Worm (Caenorhabditis elegans): ENCODE data around the gene F46F5.13.

F46F5.13 gene

DNA sequence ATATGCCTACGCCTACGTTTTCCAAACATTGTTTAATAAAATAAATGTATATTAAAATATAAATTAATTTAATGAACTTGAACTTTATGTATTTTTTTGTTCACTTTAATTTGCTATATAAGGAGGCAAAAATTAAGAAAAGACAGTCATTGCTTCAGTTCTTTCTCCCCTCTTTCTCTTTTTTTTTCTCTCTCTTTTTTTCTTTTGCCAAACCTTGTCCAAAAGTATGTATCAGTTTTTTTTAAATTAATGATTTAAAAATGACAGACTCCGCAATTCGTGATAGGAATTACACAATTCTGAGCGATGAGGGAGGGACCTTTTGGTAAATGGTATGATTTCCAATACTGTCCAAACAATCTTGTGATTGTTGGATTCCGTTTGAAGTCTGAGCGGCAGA lies at the start of gene F46F5.13:
Gene F46F5.13 (plus strand): TSS at position 301 of the 400 bp plus-strand sequence.
- TF ChIP-seq lsy-12 (tag; optimal IDR thresholded peaks at IDR 0.05): no peak
- no peak for TF ChIP-seq daf-12 (tag; optimal IDR thresholded peaks at IDR 0.05)
- no peak for TF ChIP-seq elt-2 (tag; optimal IDR thresholded peaks at IDR 0.05)
- no peak for TF ChIP-seq lin-15B (tag; optimal IDR thresholded peaks at IDR 0.05)
- TF ChIP-seq egl-5 (tag; optimal IDR thresholded peaks at IDR 0.05): no peak

- TF ChIP-seq sea-2 (GFP tag; optimal IDR thresholded peaks at IDR 0.05) (no peak), ceh-16 (tag; optimal IDR thresholded peaks at IDR 0.05) (no peak), nhr-43 (tag; optimal IDR thresholded peaks at IDR 0.05; ENCODE audit: poor library complexity, severe bottlenecking) (no peak), fkh-10 (GFP tag; optimal IDR thresholded peaks at IDR 0.05) (no peak), eor-1 (tag; optimal IDR thresholded peaks at IDR 0.05) (no peak), nhr-11 (tag; optimal IDR thresholded peaks at IDR 0.05) (no peak), ceh-82 (tag; optimal IDR thresholded peaks at IDR 0.05) (no peak)
Observed at ce11 chrII:753469-753868, 49.6 kb upstream of the F46F5.13 start.

DNA sequence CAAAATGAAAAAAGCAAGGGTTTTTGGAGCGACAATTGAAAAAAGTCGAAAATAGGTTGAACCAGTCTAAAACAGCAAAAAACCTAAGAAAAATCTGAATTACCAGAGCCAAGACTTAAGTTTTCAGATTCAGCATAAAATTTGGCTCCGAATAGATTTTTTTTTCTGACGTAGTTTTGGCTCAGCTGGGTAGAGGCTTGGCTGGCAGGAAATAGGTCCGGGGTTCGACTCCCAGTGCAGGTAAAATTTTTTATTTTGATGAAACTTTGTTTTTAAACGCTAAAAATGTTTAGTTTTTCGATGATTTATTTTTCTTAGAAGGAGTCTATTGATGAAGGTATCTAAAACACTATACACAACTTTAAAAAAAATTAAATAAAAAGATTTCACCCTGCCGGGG lies 48.1 kb upstream of the F46F5.13 start:
- TF ChIP-seq pha-4 (tag; optimal IDR thresholded peaks at IDR 0.05): no peak
- no peak for TF ChIP-seq lsy-12 (tag; optimal IDR thresholded peaks at IDR 0.05)
- TF ChIP-seq nhr-23 (tag; optimal IDR thresholded peaks at IDR 0.05): no peak
- TF ChIP-seq skn-1 (tag; optimal IDR thresholded peaks at IDR 0.05): no peak
- no peak for TF ChIP-seq elt-3 (tag; optimal IDR thresholded peaks at IDR 0.05)

- TF ChIP-seq nhr-43 (tag; optimal IDR thresholded peaks at IDR 0.05; ENCODE audit: poor library complexity, severe bottlenecking): no peak
- peak; percentile 85 for TF ChIP-seq ceh-28 (tag; optimal IDR thresholded peaks at IDR 0.05)
Observed at ce11 chrII:756161-756560, 46.9 kb upstream of the F46F5.13 start.

ce11 chrII:757224-757623 lies 45.9 kb upstream of the F46F5.13 start:
- TF ChIP-seq snpc-4 (tag; optimal IDR thresholded peaks at IDR 0.05) (no peak), lin-39 (tag; optimal IDR thresholded peaks at IDR 0.05) (no peak), ceh-9 (tag; optimal IDR thresholded peaks at IDR 0.05) (no peak), ceh-16 (tag; optimal IDR thresholded peaks at IDR 0.05) (no peak), nhr-28 (tag; optimal IDR thresholded peaks at IDR 0.05) (no peak), fkh-2 (tag; optimal IDR thresholded peaks at IDR 0.05) (no peak), ztf-4 (tag; optimal IDR thresholded peaks at IDR 0.05) (no peak), egl-27 (tag; optimal IDR thresholded peaks at IDR 0.05) (no peak), nfya-1 (tag; optimal IDR thresholded peaks at IDR 0.05; ENCODE audit: insufficient read depth) (no peak), elt-2 (tag; optimal IDR thresholded peaks at IDR 0.05) (no peak), hmg-11 (tag; optimal IDR thresholded peaks at IDR 0.05) (no peak), ama-1 (optimal IDR thresholded peaks at IDR 0.05) (no peak), nhr-76 (tag; optimal IDR thresholded peaks at IDR 0.05) (no peak), eor-1 (tag; optimal IDR thresholded peaks at IDR 0.05) (no peak), daf-12 (tag; optimal IDR thresholded peaks at IDR 0.05) (no peak), nhr-25 (tag; optimal IDR thresholded peaks at IDR 0.05) (no peak), ZK546.5 (tag; optimal IDR thresholded peaks at IDR 0.05) (no peak)

DNA sequence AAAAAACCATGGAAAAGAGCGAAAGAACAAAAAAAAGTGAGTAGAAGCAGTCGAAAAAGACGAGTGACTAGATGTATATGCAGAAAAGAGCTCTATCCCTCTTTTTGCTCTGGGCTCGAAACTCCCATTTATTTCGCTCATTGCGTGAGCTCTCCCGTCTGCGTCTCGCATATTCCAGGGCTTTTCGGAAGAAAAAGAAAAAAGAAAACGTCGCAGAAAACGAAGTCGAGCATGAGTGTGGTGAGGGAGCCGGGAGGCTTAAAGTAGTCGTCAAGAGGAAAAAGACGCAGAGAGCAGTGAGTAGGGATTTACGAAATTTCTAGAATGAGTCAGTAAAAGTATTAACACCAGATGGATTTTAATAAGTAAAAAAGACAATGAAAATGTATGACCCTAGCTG lies 43.3 kb upstream of the F46F5.13 start:
- TF ChIP-seq fos-1 (tag; optimal IDR thresholded peaks at IDR 0.05) (no peak), nhr-76 (tag; optimal IDR thresholded peaks at IDR 0.05) (no peak), snpc-4 (tag; optimal IDR thresholded peaks at IDR 0.05) (peak; percentile 1), egl-5 (tag; optimal IDR thresholded peaks at IDR 0.05) (peak; percentile 21), ceh-28 (tag; optimal IDR thresholded peaks at IDR 0.05) (no peak), hmg-11 (tag; optimal IDR thresholded peaks at IDR 0.05) (peak; percentile 17), ztf-4 (tag; optimal IDR thresholded peaks at IDR 0.05) (no peak), nhr-11 (tag; optimal IDR thresholded peaks at IDR 0.05) (no peak), nhr-25 (tag; optimal IDR thresholded peaks at IDR 0.05) (no peak), lin-39 (tag; optimal IDR thresholded peaks at IDR 0.05) (peak; percentile 82), nfya-1 (tag; optimal IDR thresholded peaks at IDR 0.05; ENCODE audit: insufficient read depth) (peak; percentile 74), unc-62 (GFP tag; optimal IDR thresholded peaks at IDR 0.05) (no peak), fkh-10 (GFP tag; optimal IDR thresholded peaks at IDR 0.05) (peak; percentile 77), nhr-12 (tag; optimal IDR thresholded peaks at IDR 0.05) (no peak), fkh-2 (tag; optimal IDR thresholded peaks at IDR 0.05) (no peak), mml-1 (tag; optimal IDR thresholded peaks at IDR 0.05) (no peak), lin-15B (tag; optimal IDR thresholded peaks at IDR 0.05) (peak; percentile 26)

Data from whole organism, L3 larva.